Fruit fly (Drosophila melanogaster) whole organism, pupa: ENCODE data around the gene Nin.

ENCODE experiments used
- CG10348 ChIP-seq: fragments of 200-800 bp; sonication (Bioruptor generic); IDR thresholded peaks from 2 replicates; pipeline ENCODE4 v1.3.6; 2022; ENCODE audit warnings: missing biosample characterization, missing genetic modification characterization
- CG12605 ChIP-seq: fragments of 200-800 bp; sonication (Bioruptor generic); IDR thresholded peaks from 2 replicates; pipeline ENCODE4 v1.3.6; 2022; ENCODE audit warnings: missing biosample characterization, missing genetic modification characterization
- CG13204 ChIP-seq: fragments of 200-800 bp; sonication (Bioruptor generic); optimal IDR thresholded peaks from 2 replicates; lab custom pipeline; 2018; ENCODE audit warnings: missing biosample characterization, mild to moderate bottlenecking, missing genetic modification characterization, moderate library complexity
- CG14655 ChIP-seq: fragments of 200-800 bp; sonication (Bioruptor generic); optimal IDR thresholded peaks from 3 replicates; lab custom pipeline; 2017; ENCODE audit warnings: mild to moderate bottlenecking, missing biosample characterization, missing genetic modification reagents, missing genetic modification characterization
- CG15710 ChIP-seq: fragments of 200-800 bp; sonication (Bioruptor generic); optimal IDR thresholded peaks from 2 replicates; lab custom pipeline; 2018; ENCODE audit warnings: missing biosample characterization, mild to moderate bottlenecking, missing genetic modification characterization, moderate library complexity
- CG17806 ChIP-seq: fragments of 200-800 bp; sonication (Bioruptor generic); optimal IDR thresholded peaks from 2 replicates; lab custom pipeline; 2018; ENCODE audit warnings: missing biosample characterization, mild to moderate bottlenecking, missing genetic modification characterization, moderate library complexity
- CG32121 ChIP-seq: fragments of 200-800 bp; sonication (Bioruptor generic); IDR thresholded peaks from 2 replicates; pipeline ENCODE4 v1.3.6; 2022; ENCODE audit warnings: missing biosample characterization, missing genetic modification characterization
- CG34367 ChIP-seq: fragments of 200-800 bp; sonication (Bioruptor generic); optimal IDR thresholded peaks from 2 replicates; lab custom pipeline; 2018; ENCODE audit warnings: missing biosample characterization, mild to moderate bottlenecking, missing genetic modification characterization
- CG4496 ChIP-seq: fragments of 200-800 bp; sonication (Bioruptor generic); IDR thresholded peaks from 3 replicates; pipeline ENCODE4 v1.3.6; 2022; ENCODE audit warnings: missing biosample characterization, missing genetic modification characterization
- CG8159 ChIP-seq: fragments of 200-800 bp; sonication (Bioruptor generic); optimal IDR thresholded peaks from 3 replicates; lab custom pipeline; 2018; ENCODE audit warnings: missing biosample characterization, mild to moderate bottlenecking, missing genetic modification characterization, moderate library complexity
- CG8301 ChIP-seq: fragments of 200-800 bp; sonication (Bioruptor generic); optimal IDR thresholded peaks from 2 replicates; lab custom pipeline; 2018; ENCODE audit warnings: missing biosample characterization, mild to moderate bottlenecking, missing genetic modification characterization
- CG9948 ChIP-seq: fragments of 200-800 bp; sonication (Bioruptor generic); optimal IDR thresholded peaks from 2 replicates; lab custom pipeline; 2018; ENCODE audit warnings: missing biosample characterization, mild to moderate bottlenecking, missing genetic modification characterization, moderate library complexity
- D1 ChIP-seq: fragments of 200-800 bp; sonication (Bioruptor generic); optimal IDR thresholded peaks from 2 replicates; lab custom pipeline; 2018; ENCODE audit warnings: missing biosample characterization, mild to moderate bottlenecking, missing genetic modification characterization, moderate library complexity
- EcR ChIP-seq: fragments of 200-800 bp; sonication (Bioruptor generic); optimal IDR thresholded peaks from 3 replicates; lab custom pipeline; 2019; ENCODE audit warnings: missing biosample characterization, missing genetic modification characterization, mild to moderate bottlenecking, moderate library complexity, missing genetic modification reagents
- Ets98B ChIP-seq: fragments of 200-800 bp; sonication (Bioruptor generic); IDR thresholded peaks from 2 replicates; pipeline ENCODE4 v1.3.6; 2022; ENCODE audit warnings: missing biosample characterization, missing genetic modification characterization
- Pif1A ChIP-seq: fragments of 200-800 bp; sonication (Bioruptor generic); optimal IDR thresholded peaks from 3 replicates; lab custom pipeline; 2016; ENCODE audit warnings: missing biosample characterization, missing genetic modification characterization
- Pif1B ChIP-seq: fragments of 200-800 bp; sonication (Bioruptor generic); optimal IDR thresholded peaks from 3 replicates; lab custom pipeline; 2016; ENCODE audit warnings: missing biosample characterization, missing genetic modification characterization
- Snoo ChIP-seq: fragments of 200-800 bp; sonication (Bioruptor generic); optimal IDR thresholded peaks from 3 replicates; lab custom pipeline; 2017; ENCODE audit warnings: missing biosample characterization, mild to moderate bottlenecking, missing genetic modification characterization, inconsistent platforms
- fd96Ca ChIP-seq: fragments of 200-800 bp; sonication (Bioruptor generic); IDR thresholded peaks from 3 replicates; pipeline ENCODE4 v1.3.6; 2022; ENCODE audit warnings: missing biosample characterization, missing genetic modification characterization
- gl ChIP-seq: fragments of 200-800 bp; sonication (Bioruptor generic); optimal IDR thresholded peaks from 2 replicates; lab custom pipeline; 2018; ENCODE audit warnings: missing biosample characterization, mild to moderate bottlenecking, missing genetic modification characterization
- rn ChIP-seq: fragments of 200-800 bp; sonication (Bioruptor generic); IDR thresholded peaks from 2 replicates; pipeline ENCODE4 v1.3.6; 2022; ENCODE audit warnings: missing biosample characterization, missing genetic modification characterization

The Nin gene

dm6 chr2L:5260267-5260666 lies 18.1 kb downstream of the Nin start:
- TF ChIP-seq fd96Ca (GFP tag; lab: Robert Waterston, UW), result no peak
- no peak for TF ChIP-seq CG34367 (tag; lab: Kevin White, UChicago)
- no peak for TF ChIP-seq D1 (tag; lab: Kevin White, UChicago)
- no peak for TF ChIP-seq CG10348
- no peak for TF ChIP-seq CG8301 (tag; lab: Kevin White, UChicago)
- no peak for TF ChIP-seq CG32121 (GFP tag; lab: Robert Waterston, UW)
- TF ChIP-seq CG8159 (tag; lab: Kevin White, UChicago), result no peak
- no peak for TF ChIP-seq Ets98B
- no peak for TF ChIP-seq CG13204 (GFP tag; lab: Kevin White, UChicago)
- TF ChIP-seq gl, result no peak
- no peak for TF ChIP-seq CG14655 (GFP tag; lab: Kevin White, UChicago)
- no peak for TF ChIP-seq EcR (GFP tag; lab: Kevin White, UChicago)
- no peak for TF ChIP-seq CG12605
- no peak for TF ChIP-seq Pif1B (GFP tag; lab: Kevin White, UChicago)
- no peak for TF ChIP-seq CG4496 (GFP tag; lab: Robert Waterston, UW)
- no peak for TF ChIP-seq Pif1A (GFP tag; lab: Kevin White, UChicago)
- no peak for TF ChIP-seq Snoo
- no peak for TF ChIP-seq rn (GFP tag; lab: Robert Waterston, UW)
- TF ChIP-seq CG17806 (tag; lab: Kevin White, UChicago), result no peak

DNA sequence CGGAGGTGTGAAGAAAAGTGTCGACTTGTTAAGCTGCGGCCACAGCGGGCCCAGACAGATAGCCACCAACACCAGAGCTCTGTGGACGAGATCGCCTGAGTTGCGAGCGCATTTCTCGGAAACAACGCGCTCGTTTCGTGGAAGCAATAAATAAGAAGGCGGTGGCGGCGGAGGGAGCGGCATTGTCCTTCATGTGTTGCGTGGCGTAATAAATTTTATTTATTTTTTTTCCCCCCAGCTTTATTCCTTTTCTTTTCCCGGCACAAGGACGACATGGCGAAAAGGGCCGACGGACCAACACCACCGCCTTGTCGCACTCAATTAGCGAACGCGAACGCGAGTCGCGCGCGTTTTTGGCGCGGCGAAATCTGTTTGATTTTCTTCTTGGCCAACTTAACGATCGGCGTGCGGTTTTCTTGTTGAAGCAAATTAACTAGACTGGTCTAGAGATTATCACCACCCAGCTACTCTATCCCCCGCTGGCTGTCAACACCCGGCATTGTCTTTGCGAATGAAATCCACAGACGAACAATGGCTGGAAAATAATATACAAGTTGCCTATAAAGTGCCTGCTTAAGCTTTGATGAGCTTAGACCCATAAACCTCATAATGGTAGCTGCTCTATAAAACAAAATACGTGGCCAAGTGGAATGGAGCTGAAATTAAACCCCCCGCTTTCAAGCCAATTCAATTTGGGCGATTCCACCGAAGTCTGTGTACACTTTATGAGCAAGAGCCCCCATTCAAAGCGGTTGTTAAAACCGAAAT lies 19.1 kb downstream of the Nin start:
- no peak for TF ChIP-seq CG15710
- TF ChIP-seq CG13204 (GFP tag; lab: Kevin White, UChicago), result peak; percentile 76
- TF ChIP-seq rn (GFP tag; lab: Robert Waterston, UW), result no peak
- TF ChIP-seq CG10348, result no peak
- TF ChIP-seq D1 (tag; lab: Kevin White, UChicago), result no peak
- TF ChIP-seq CG4496 (GFP tag; lab: Robert Waterston, UW), result 0 out of 3 replicates have a peak, but pooled peaks have one; percentile 18
- TF ChIP-seq Ets98B, result no peak
- TF ChIP-seq EcR (GFP tag; lab: Kevin White, UChicago), result peak; percentile 49
- TF ChIP-seq CG34367 (tag; lab: Kevin White, UChicago), result no peak
- TF ChIP-seq fd96Ca (GFP tag; lab: Robert Waterston, UW), result no peak
- no peak for TF ChIP-seq CG9948 (tag; lab: Kevin White, UChicago)

dm6 chr2L:5256036-5256846 lies 22.1 kb downstream of the Nin start:
- TF ChIP-seq Snoo, result peak; percentile 61
- peak; percentile 68 for TF ChIP-seq CG8159 (tag; lab: Kevin White, UChicago)
- TF ChIP-seq CG13204 (GFP tag; lab: Kevin White, UChicago), result peak; percentile 38
- TF ChIP-seq CG32121 (GFP tag; lab: Robert Waterston, UW), result no peak
- TF ChIP-seq Pif1B (GFP tag; lab: Kevin White, UChicago), result peak; percentile 37
- no peak for TF ChIP-seq CG10348
- peak; percentile 69; the same call in 1 of the 3 replicates for TF ChIP-seq CG4496 (GFP tag; lab: Robert Waterston, UW)
- TF ChIP-seq CG9948 (tag; lab: Kevin White, UChicago), result peak; percentile 55
- TF ChIP-seq fd96Ca (GFP tag; lab: Robert Waterston, UW), result peak; percentile 65; the same call in 1 of the 3 replicates
- TF ChIP-seq CG15710, result peak; percentile 56
- peak; percentile 62 for TF ChIP-seq Pif1A (GFP tag; lab: Kevin White, UChicago)
- TF ChIP-seq gl, result peak; percentile 40
- peak; percentile 67 for TF ChIP-seq CG17806 (tag; lab: Kevin White, UChicago)
- peak; percentile 33 for TF ChIP-seq CG8301 (tag; lab: Kevin White, UChicago)
- TF ChIP-seq Ets98B, result peak; percentile 30
- TF ChIP-seq CG12605, result no peak; the same call in 1 of the 2 replicates
- peak; percentile 40 for TF ChIP-seq CG14655 (GFP tag; lab: Kevin White, UChicago)
- peak; percentile 42 for TF ChIP-seq CG34367 (tag; lab: Kevin White, UChicago)
- no peak for TF ChIP-seq D1 (tag; lab: Kevin White, UChicago)
- peak; percentile 29; the same call in 1 of the 2 replicates for TF ChIP-seq rn (GFP tag; lab: Robert Waterston, UW)
- TF ChIP-seq EcR (GFP tag; lab: Kevin White, UChicago), result peak; percentile 87

DNA sequence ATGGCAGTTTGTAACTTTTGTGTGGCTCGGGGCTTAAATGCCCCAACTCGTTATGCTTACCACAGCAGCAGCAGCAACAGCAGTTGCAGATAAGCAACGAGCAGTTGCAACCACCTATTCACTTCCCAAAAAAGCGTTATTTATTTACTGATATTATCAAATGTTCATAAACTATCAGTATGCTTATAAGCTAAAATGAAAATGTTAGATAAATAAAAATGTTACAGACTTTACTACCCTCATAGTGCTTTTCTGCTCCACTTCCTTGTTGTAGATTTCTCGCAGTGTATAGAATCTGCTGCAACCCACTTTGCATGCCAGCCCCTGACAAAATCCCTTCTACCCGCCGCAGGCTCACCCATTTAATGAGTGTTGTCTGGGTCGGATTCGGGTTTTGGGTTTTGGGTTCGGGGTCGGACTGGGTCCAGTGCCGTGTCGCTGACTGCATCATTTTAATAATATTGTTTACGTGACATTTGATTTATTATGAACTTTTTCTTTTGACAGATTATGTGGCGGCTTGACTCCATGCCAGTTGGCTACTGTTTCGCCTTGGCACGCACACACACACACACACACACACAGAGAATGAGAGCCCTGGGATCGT lies 24.1 kb downstream of the Nin start:
- TF ChIP-seq Pif1A (GFP tag; lab: Kevin White, UChicago) (peak; percentile 89), CG12605 (peak; percentile 76), CG17806 (tag; lab: Kevin White, UChicago) (peak; percentile 94), CG8159 (tag; lab: Kevin White, UChicago) (peak; percentile 94), CG34367 (tag; lab: Kevin White, UChicago) (peak; percentile 93), CG32121 (GFP tag; lab: Robert Waterston, UW) (peak; percentile 62), CG10348 (no peak), Pif1B (GFP tag; lab: Kevin White, UChicago) (peak; percentile 89), rn (GFP tag; lab: Robert Waterston, UW) (peak; percentile 77), CG14655 (GFP tag; lab: Kevin White, UChicago) (peak; percentile 90), D1 (tag; lab: Kevin White, UChicago) (peak; percentile 89), CG8301 (tag; lab: Kevin White, UChicago) (peak; percentile 89), Snoo (peak; percentile 95), CG13204 (GFP tag; lab: Kevin White, UChicago) (peak; percentile 82), CG4496 (GFP tag; lab: Robert Waterston, UW) (peak; percentile 84), CG9948 (tag; lab: Kevin White, UChicago) (peak; percentile 92), EcR (GFP tag; lab: Kevin White, UChicago) (peak; percentile 35), CG15710 (peak; percentile 93), gl (peak; percentile 87), fd96Ca (GFP tag; lab: Robert Waterston, UW) (peak; percentile 76), Ets98B (peak; percentile 72)
